Fruit fly (Drosophila melanogaster) whole organism, adult: ENCODE results near the gene CG42232.

Source experiments
- CG11617 ChIP-seq: fragments of 200-800 bp; sonication (Bioruptor generic); optimal IDR thresholded peaks from 2 replicates; lab custom pipeline; 2017; ENCODE audit warnings: mild to moderate bottlenecking, missing biosample characterization, missing genetic modification reagents, missing genetic modification characterization
- CG12768 ChIP-seq: fragments of 200-800 bp; sonication (Bioruptor generic); optimal IDR thresholded peaks from 2 replicates; lab custom pipeline; 2017; ENCODE audit warnings: missing biosample characterization, missing genetic modification characterization, mild to moderate bottlenecking, moderate library complexity, missing genetic modification reagents
- CG14711 ChIP-seq: fragments of 200-800 bp; sonication (Bioruptor generic); optimal IDR thresholded peaks from 2 replicates; lab custom pipeline; 2018; ENCODE audit warnings: missing biosample characterization, mild to moderate bottlenecking, missing genetic modification characterization, moderate library complexity
- CG1620 ChIP-seq: fragments of 200-800 bp; sonication (Bioruptor generic); optimal IDR thresholded peaks from 2 replicates; lab custom pipeline; 2016; ENCODE audit warnings: missing biosample characterization, missing genetic modification characterization
- CG33017 ChIP-seq: fragments of 200-800 bp; sonication (Bioruptor generic); optimal IDR thresholded peaks from 2 replicates; lab custom pipeline; 2018; ENCODE audit warnings: missing biosample characterization, mild to moderate bottlenecking, missing genetic modification characterization, moderate library complexity
- CG5204 ChIP-seq: fragments of 200-800 bp; sonication (Bioruptor generic); optimal IDR thresholded peaks from 2 replicates; lab custom pipeline; 2016; ENCODE audit warnings: missing biosample characterization, missing genetic modification characterization
- CG7045 ChIP-seq: fragments of 200-800 bp; sonication (Bioruptor generic); optimal IDR thresholded peaks from 2 replicates; lab custom pipeline; 2017; ENCODE audit warnings: missing biosample characterization, mild to moderate bottlenecking, missing genetic modification characterization
- CG7101 ChIP-seq: fragments of 200-800 bp; sonication (Bioruptor generic); optimal IDR thresholded peaks from 2 replicates; lab custom pipeline; 2018; ENCODE audit warnings: missing biosample characterization, mild to moderate bottlenecking, missing genetic modification characterization, moderate library complexity
- Clk ChIP-seq: fragments of 200-800 bp; sonication (Bioruptor generic); optimal IDR thresholded peaks from 2 replicates; lab custom pipeline; 2017; ENCODE audit warnings: missing biosample characterization, missing genetic modification characterization
- Crg-1 ChIP-seq: fragments of 200-800 bp; sonication (Bioruptor generic); optimal IDR thresholded peaks from 2 replicates; lab custom pipeline; 2016; ENCODE audit warnings: missing biosample characterization, missing genetic modification characterization
- Hr96 ChIP-seq: fragments of 200-800 bp; sonication (Bioruptor generic); optimal IDR thresholded peaks from 2 replicates; lab custom pipeline; 2016; ENCODE audit warnings: missing biosample characterization, missing genetic modification characterization
- Mnt ChIP-seq: fragments of 200-800 bp; sonication (Bioruptor generic); optimal IDR thresholded peaks from 2 replicates; lab custom pipeline; 2016; ENCODE audit warnings: missing biosample characterization, mild to moderate bottlenecking, missing genetic modification characterization
- bab1 ChIP-seq: fragments of 200-800 bp; sonication (Bioruptor generic); optimal IDR thresholded peaks from 3 replicates; lab custom pipeline; 2019; ENCODE audit warnings: missing biosample characterization, mild to moderate bottlenecking, missing genetic modification characterization, moderate library complexity
- cic ChIP-seq: fragments of 200-800 bp; sonication (Bioruptor generic); optimal IDR thresholded peaks from 2 replicates; lab custom pipeline; 2017; ENCODE audit warnings: missing biosample characterization, mild to moderate bottlenecking, missing genetic modification characterization, moderate library complexity
- cnc ChIP-seq, 2 experiments: fragments of >200 bp; optimal IDR thresholded peaks; 2 replicates each; lab custom pipeline; 2017
- kay ChIP-seq: fragments of 200-800 bp; sonication (Bioruptor generic); peaks from one replicate; lab custom pipeline; 2016; ENCODE audit warnings: missing biosample characterization, missing genetic modification characterization, borderline replicate concordance
- ovo ChIP-seq: fragments of 200-800 bp; sonication (Bioruptor generic); optimal IDR thresholded peaks from 2 replicates; lab custom pipeline; 2016; ENCODE audit warnings: missing biosample characterization, missing genetic modification characterization
- pad ChIP-seq: fragments of 200-800 bp; sonication (Bioruptor generic); optimal IDR thresholded peaks from 3 replicates; lab custom pipeline; 2017; ENCODE audit warnings: missing biosample characterization, missing genetic modification characterization, mild to moderate bottlenecking, moderate library complexity, missing genetic modification reagents
- tj ChIP-seq: fragments of 200-800 bp; sonication (Bioruptor generic); optimal IDR thresholded peaks from 3 replicates; lab custom pipeline; 2017; ENCODE audit warnings: missing biosample characterization, mild to moderate bottlenecking, missing genetic modification characterization, moderate library complexity
- toe ChIP-seq: fragments of 200-800 bp; sonication (Bioruptor generic); optimal IDR thresholded peaks from 2 replicates; lab custom pipeline; 2016; ENCODE audit warnings: missing biosample characterization, missing genetic modification characterization

Gene CG42232

DNA sequence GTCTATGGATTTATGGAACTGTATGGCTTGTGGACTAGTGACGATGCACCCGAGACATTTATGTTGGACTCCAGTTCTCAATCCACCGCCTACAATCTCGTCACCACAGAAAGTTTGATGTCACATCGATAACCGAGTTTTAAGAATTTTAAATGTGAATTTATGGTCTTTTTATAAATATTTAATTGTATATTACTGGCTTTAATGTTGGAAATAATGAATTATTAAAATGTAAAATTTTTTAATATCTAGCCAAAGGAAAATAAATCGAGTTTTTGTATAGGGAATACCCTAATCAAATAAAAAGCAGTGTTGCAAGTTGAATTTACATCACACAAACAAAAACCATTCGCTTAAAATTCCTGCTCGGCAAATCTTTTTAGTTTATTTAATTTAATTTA is 36.8 kb downstream of the CG42232 start, which contains the start of gene Fntb:
TSS of gene Fntb (plus strand) at position 334 of the 401 bp plus-strand sequence.
- TF ChIP-seq Crg-1 (GFP tag; lab: Kevin White, UChicago): peak; percentile 5
- peak; percentile 62 for TF ChIP-seq CG12768 (GFP tag; lab: Kevin White, UChicago)
- TF ChIP-seq CG1620 (GFP tag; lab: Kevin White, UChicago): peak; percentile 43
- no peak for TF ChIP-seq cic (GFP tag; lab: Kevin White, UChicago)
- peak; percentile 55 for TF ChIP-seq toe (GFP tag; lab: Kevin White, UChicago)
- TF ChIP-seq cnc (optimal IDR thresholded peaks at IDR 0.05; lab: Kevin White, UChicago): no peak
- peak; percentile 64 for TF ChIP-seq CG11617
- no peak for TF ChIP-seq Clk
- peak; percentile 81 for TF ChIP-seq CG33017
- peak; percentile 29 for TF ChIP-seq tj
- peak; percentile 56 for TF ChIP-seq Mnt
- no peak for TF ChIP-seq Hr96
- TF ChIP-seq kay (GFP tag; lab: Kevin White, UChicago): peak; percentile 97
- TF ChIP-seq CG7045 (GFP tag; lab: Kevin White, UChicago): peak; percentile 45
- TF ChIP-seq CG7101: peak; percentile 85
- TF ChIP-seq bab1 (GFP tag; lab: Kevin White, UChicago): peak; percentile 75
- TF ChIP-seq pad (GFP tag; lab: Kevin White, UChicago): peak; percentile 56
- no peak for TF ChIP-seq ovo
- TF ChIP-seq CG5204 (GFP tag; lab: Kevin White, UChicago): no peak
- peak; percentile 76 for TF ChIP-seq CG14711 (tag; lab: Kevin White, UChicago)

dm6 chr3R:16431707-16432106 is 37.8 kb downstream of the CG42232 start:
- TF ChIP-seq bab1 (GFP tag; lab: Kevin White, UChicago) (peak; percentile 69), kay (GFP tag; lab: Kevin White, UChicago) (no peak), Mnt (peak; percentile 13), CG1620 (GFP tag; lab: Kevin White, UChicago) (peak; percentile 43), CG12768 (GFP tag; lab: Kevin White, UChicago) (no peak), Clk (no peak), cic (GFP tag; lab: Kevin White, UChicago) (peak; percentile 9), toe (GFP tag; lab: Kevin White, UChicago) (peak; percentile 35), cnc (optimal IDR thresholded peaks at IDR 0.05; lab: Kevin White, UChicago) (no peak), tj (no peak), CG5204 (GFP tag; lab: Kevin White, UChicago) (no peak), Crg-1 (GFP tag; lab: Kevin White, UChicago) (peak; percentile 22), CG7101 (peak; percentile 8), CG33017 (no peak), CG11617 (no peak), CG7045 (GFP tag; lab: Kevin White, UChicago) (no peak), CG14711 (tag; lab: Kevin White, UChicago) (no peak), ovo (no peak), pad (GFP tag; lab: Kevin White, UChicago) (peak; percentile 3), Hr96 (no peak)

dm6 chr3R:16430381-16430780 is 39.1 kb downstream of the CG42232 start, which contains the start of gene CG31279:
Gene CG31279 (plus strand): TSS chr3R:16430681.
- TF ChIP-seq CG5204 (GFP tag; lab: Kevin White, UChicago): no peak
- TF ChIP-seq kay (GFP tag; lab: Kevin White, UChicago): no peak
- no peak for TF ChIP-seq CG1620 (GFP tag; lab: Kevin White, UChicago)
- TF ChIP-seq Crg-1 (GFP tag; lab: Kevin White, UChicago): no peak
- no peak for TF ChIP-seq Hr96
- TF ChIP-seq CG14711 (tag; lab: Kevin White, UChicago): no peak
- no peak for TF ChIP-seq bab1 (GFP tag; lab: Kevin White, UChicago)
- TF ChIP-seq cnc (optimal IDR thresholded peaks at IDR 0.05; lab: Kevin White, UChicago): no peak
- TF ChIP-seq CG7101: no peak
- no peak for TF ChIP-seq CG11617
- TF ChIP-seq CG12768 (GFP tag; lab: Kevin White, UChicago): no peak
- TF ChIP-seq Mnt: no peak
- TF ChIP-seq CG7045 (GFP tag; lab: Kevin White, UChicago): no peak

DNA sequence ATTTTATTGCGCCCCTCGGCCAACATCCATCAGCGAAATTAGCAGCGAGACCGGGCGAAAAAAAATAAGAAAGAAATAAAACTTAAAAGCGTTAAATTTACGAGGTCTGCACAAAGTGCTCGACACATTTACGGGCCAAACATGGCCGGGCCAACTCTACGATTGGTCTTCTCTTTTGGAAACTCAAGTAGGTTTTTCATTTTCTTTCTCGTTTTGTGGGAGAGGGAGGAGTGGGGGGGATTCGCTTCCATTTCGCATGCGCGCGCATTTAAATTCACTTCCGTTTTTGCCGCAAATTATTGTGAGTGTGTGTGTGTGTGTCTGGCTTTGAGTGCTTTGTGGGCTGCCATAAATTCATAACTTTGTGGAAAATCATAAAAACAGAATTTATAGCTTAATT is 41.9 kb downstream of the CG42232 start:
- TF ChIP-seq Mnt (no peak), ovo (no peak), CG7045 (GFP tag; lab: Kevin White, UChicago) (no peak), CG11617 (no peak), Hr96 (no peak), cnc (optimal IDR thresholded peaks at IDR 0.05; lab: Kevin White, UChicago) (no peak), kay (GFP tag; lab: Kevin White, UChicago) (no peak), bab1 (GFP tag; lab: Kevin White, UChicago) (no peak), CG12768 (GFP tag; lab: Kevin White, UChicago) (no peak), CG7101 (no peak), Clk (no peak), pad (GFP tag; lab: Kevin White, UChicago) (no peak), toe (GFP tag; lab: Kevin White, UChicago) (no peak), CG14711 (tag; lab: Kevin White, UChicago) (no peak), cic (GFP tag; lab: Kevin White, UChicago) (no peak), CG33017 (no peak), CG1620 (GFP tag; lab: Kevin White, UChicago) (no peak), Crg-1 (GFP tag; lab: Kevin White, UChicago) (no peak), CG5204 (GFP tag; lab: Kevin White, UChicago) (no peak), tj (no peak)

dm6 chr3R:16423323-16423722 is 46.1 kb downstream of the CG42232 start:
- TF ChIP-seq Clk: no peak
- no peak for TF ChIP-seq CG7045 (GFP tag; lab: Kevin White, UChicago)
- TF ChIP-seq Hr96: no peak
- no peak for TF ChIP-seq pad (GFP tag; lab: Kevin White, UChicago)
- TF ChIP-seq tj: no peak
- no peak for TF ChIP-seq CG5204 (GFP tag; lab: Kevin White, UChicago)
- TF ChIP-seq kay (GFP tag; lab: Kevin White, UChicago): no peak
- TF ChIP-seq cnc (optimal IDR thresholded peaks at IDR 0.05; lab: Kevin White, UChicago): no peak
- TF ChIP-seq CG11617: no peak
- TF ChIP-seq Mnt: no peak
- TF ChIP-seq Crg-1 (GFP tag; lab: Kevin White, UChicago): no peak
- TF ChIP-seq CG12768 (GFP tag; lab: Kevin White, UChicago): no peak
- TF ChIP-seq cic (GFP tag; lab: Kevin White, UChicago): no peak
- no peak for TF ChIP-seq toe (GFP tag; lab: Kevin White, UChicago)
